Fruit fly (Drosophila melanogaster) whole organism, embryonic: Measurements from ENCODE around the gene COX7AL.

Experiments used
- B-H2 ChIP-seq: fragments of 200-800 bp; sonication (Bioruptor generic); optimal IDR thresholded peaks from 2 replicates; lab custom pipeline; 2018; ENCODE audit warnings: missing biosample characterization, mild to moderate bottlenecking, missing genetic modification characterization
- C15 ChIP-seq: fragments of 200-800 bp; sonication (Bioruptor generic); IDR thresholded peaks from 3 replicates; pipeline ENCODE4 v1.3.6; 2022; ENCODE audit warnings: missing biosample characterization, missing genetic modification characterization
- CG10462 ChIP-seq: fragments of 200-800 bp; sonication (Bioruptor generic); optimal IDR thresholded peaks from 2 replicates; lab custom pipeline; 2016; ENCODE audit warnings: missing biosample characterization, missing genetic modification characterization
- CG18599 ChIP-seq: fragments of 200-800 bp; sonication (Bioruptor generic); optimal IDR thresholded peaks from 3 replicates; lab custom pipeline; 2017; ENCODE audit warnings: missing biosample characterization, missing genetic modification characterization, mild to moderate bottlenecking, moderate library complexity, missing genetic modification reagents
- CG9932 ChIP-seq: fragments of 200-800 bp; sonication (Bioruptor generic); IDR thresholded peaks from 2 replicates; pipeline ENCODE4 v1.3.6; 2022; ENCODE audit warnings: missing biosample characterization, missing genetic modification characterization
- TFAM ChIP-seq: fragments of 200-800 bp; sonication (Bioruptor generic); optimal IDR thresholded peaks from 2 replicates; lab custom pipeline; 2017; ENCODE audit warnings: missing biosample characterization, missing genetic modification characterization, inconsistent platforms
- abd-A ChIP-seq: fragments of 200-800 bp; sonication (Bioruptor generic); optimal IDR thresholded peaks from 3 replicates; lab custom pipeline; 2019; ENCODE audit warnings: missing biosample characterization, mild to moderate bottlenecking, missing genetic modification characterization, moderate library complexity
- fd64A ChIP-seq: fragments of 200-800 bp; sonication (Bioruptor generic); optimal IDR thresholded peaks from 3 replicates; lab custom pipeline; 2018; ENCODE audit warnings: missing biosample characterization, mild to moderate bottlenecking, missing genetic modification characterization
- gfzf ChIP-seq: fragments of 200-800 bp; sonication (Bioruptor generic); optimal IDR thresholded peaks from 2 replicates; lab custom pipeline; 2016; ENCODE audit warnings: missing biosample characterization, mild to moderate bottlenecking, missing genetic modification characterization, moderate library complexity
- kni ChIP-seq: fragments of 200-800 bp; sonication (Bioruptor generic); optimal IDR thresholded peaks from 3 replicates; lab custom pipeline; 2017; ENCODE audit warnings: mild to moderate bottlenecking, missing biosample characterization, missing genetic modification reagents, missing genetic modification characterization
- zen2 ChIP-seq: fragments of 200-800 bp; sonication (Bioruptor generic); IDR thresholded peaks from 3 replicates; pipeline ENCODE4 v1.3.6; 2022; ENCODE audit warnings: missing biosample characterization, missing genetic modification characterization; ENCODE audit not compliant: partially characterized antibody

- no peak for TF ChIP-seq C15 (GFP tag; lab: Robert Waterston, UW)
- TF ChIP-seq gfzf = peak; percentile 42
- no peak for TF ChIP-seq CG10462 (GFP tag; lab: Kevin White, UChicago)
- peak; percentile 95 for TF ChIP-seq zen2
- TF ChIP-seq kni (GFP tag; lab: Kevin White, UChicago) = no peak
- no peak for TF ChIP-seq fd64A (GFP tag; lab: Kevin White, UChicago)
- no peak for TF ChIP-seq CG18599
- no peak for TF ChIP-seq TFAM (GFP tag; lab: Kevin White, UChicago)
- TF ChIP-seq B-H2 (GFP tag; lab: Kevin White, UChicago) = no peak
- TF ChIP-seq abd-A (tag; lab: Kevin White, UChicago) = no peak
- TF ChIP-seq CG9932 (GFP tag; lab: Robert Waterston, UW) = no peak
Measured at dm6 chr3R:8340675-8341275, 2.7 kb upstream of the COX7AL start, which contains the start of the genes COX7A and Arl2.
